Worm (Caenorhabditis elegans): ENCODE data around the gene unc-36.

DNA sequence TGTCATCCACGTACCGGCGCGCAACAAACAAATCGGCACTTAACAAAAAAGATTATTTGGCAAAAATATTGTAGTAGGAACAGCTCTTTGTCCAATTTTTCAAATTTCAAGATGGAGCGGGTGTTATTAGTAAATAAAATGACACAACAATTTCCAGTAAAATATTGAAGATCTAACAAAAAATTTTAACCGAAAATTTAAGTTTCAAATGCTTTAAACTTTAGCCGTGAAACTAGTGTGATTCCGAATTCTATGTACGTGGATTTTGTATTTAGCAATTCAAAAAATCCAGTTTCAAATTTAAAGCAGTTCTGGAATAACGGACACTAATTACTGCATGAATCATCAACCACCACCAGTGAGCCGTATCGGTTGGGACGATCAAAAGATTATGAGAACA is 1.7 kb upstream of the unc-36 start, which contains the start of gene snb-5:
- no peak for TF ChIP-seq hlh-8 (tag; optimal IDR thresholded peaks at IDR 0.05)
- TF ChIP-seq nhr-232 (tag; optimal IDR thresholded peaks at IDR 0.05): no peak
- no peak for TF ChIP-seq tbx-7 (tag; optimal IDR thresholded peaks at IDR 0.05)
- TF ChIP-seq sox-4 (tag; optimal IDR thresholded peaks at IDR 0.05): no peak
- TF ChIP-seq T23F11.4 (GFP tag; optimal IDR thresholded peaks at IDR 0.05): no peak
- TF ChIP-seq pqm-1 (tag; optimal IDR thresholded peaks at IDR 0.05): no peak
- no peak for TF ChIP-seq elt-2 (tag; optimal IDR thresholded peaks at IDR 0.05)
- no peak for TF ChIP-seq ceh-18 (tag; optimal IDR thresholded peaks at IDR 0.05)
- TF ChIP-seq pag-3 (tag; optimal IDR thresholded peaks at IDR 0.05; ENCODE audit: borderline replicate concordance): no peak
- TF ChIP-seq pha-4 (tag; optimal IDR thresholded peaks at IDR 0.05): no peak
- no peak for TF ChIP-seq ceh-31 (tag; optimal IDR thresholded peaks at IDR 0.05)
- no peak for TF ChIP-seq mec-3 (tag; optimal IDR thresholded peaks at IDR 0.05; ENCODE audit: borderline replicate concordance)
- no peak for TF ChIP-seq unc-55 (GFP tag; optimal IDR thresholded peaks at IDR 0.05)

Measured in whole organism, late embryonic.